Fruit fly (Drosophila melanogaster) whole organism, embryonic: ENCODE data around the gene CG31807.
A peak's percentile ranks its signal among the peaks of the same experiment; 100 is the strongest.

Experiments used
- Bteb2 ChIP-seq: fragments of 200-800 bp; sonication (Bioruptor generic); optimal IDR thresholded peaks from 2 replicates; lab custom pipeline; 2016; ENCODE audit warnings: missing biosample characterization, missing genetic modification characterization
- C15 ChIP-seq: fragments of 200-800 bp; sonication (Bioruptor generic); IDR thresholded peaks from 3 replicates; pipeline ENCODE4 v1.3.6; 2022; ENCODE audit warnings: missing biosample characterization, missing genetic modification characterization
- CG10267 ChIP-seq: fragments of 200-800 bp; sonication (Bioruptor generic); optimal IDR thresholded peaks from 2 replicates; lab custom pipeline; 2018; ENCODE audit warnings: missing biosample characterization, mild to moderate bottlenecking, missing genetic modification characterization, moderate library complexity
- CG11695 ChIP-seq: fragments of 200-800 bp; sonication (Bioruptor generic); IDR thresholded peaks from 3 replicates; pipeline ENCODE4 v1.3.6; 2022; ENCODE audit warnings: missing biosample characterization, missing genetic modification characterization
- CG12391 ChIP-seq: fragments of 200-800 bp; sonication (Bioruptor generic); optimal IDR thresholded peaks from 3 replicates; lab custom pipeline; 2018; ENCODE audit warnings: missing biosample characterization, mild to moderate bottlenecking, missing genetic modification characterization, moderate library complexity
- CG13287 ChIP-seq: fragments of 200-800 bp; sonication (Bioruptor generic); IDR thresholded peaks from 2 replicates; pipeline ENCODE4 v1.3.6; 2022; ENCODE audit warnings: missing biosample characterization, missing genetic modification characterization; ENCODE audit not compliant: partially characterized antibody
- CG15073 ChIP-seq: fragments of 200-800 bp; sonication (Bioruptor generic); optimal IDR thresholded peaks from 2 replicates; lab custom pipeline; 2016; ENCODE audit warnings: missing biosample characterization, missing genetic modification characterization
- CG15269 ChIP-seq: fragments of 200-800 bp; sonication (Bioruptor generic); optimal IDR thresholded peaks from 2 replicates; lab custom pipeline; 2018; ENCODE audit warnings: missing biosample characterization, mild to moderate bottlenecking, missing genetic modification characterization, moderate library complexity
- CG1647 ChIP-seq: fragments of 200-800 bp; sonication (Bioruptor generic); optimal IDR thresholded peaks from 3 replicates; lab custom pipeline; 2016; ENCODE audit warnings: missing biosample characterization, missing genetic modification characterization
- CG18011 ChIP-seq: fragments of 200-800 bp; sonication (Bioruptor generic); optimal IDR thresholded peaks from 2 replicates; lab custom pipeline; 2017; ENCODE audit warnings: missing biosample characterization, missing genetic modification characterization, mild to moderate bottlenecking, moderate library complexity, missing genotype
- CG2116 ChIP-seq: fragments of 200-800 bp; sonication (Bioruptor generic); optimal IDR thresholded peaks from 3 replicates; lab custom pipeline; 2018; ENCODE audit warnings: missing biosample characterization, mild to moderate bottlenecking, missing genetic modification characterization
- CG2202 ChIP-seq: fragments of 200-800 bp; sonication (Bioruptor generic); optimal IDR thresholded peaks from 2 replicates; lab custom pipeline; 2018; ENCODE audit warnings: missing biosample characterization, mild to moderate bottlenecking, missing genetic modification characterization
- CG4424 ChIP-seq: fragments of 200-800 bp; sonication (Bioruptor generic); optimal IDR thresholded peaks from 3 replicates; lab custom pipeline; 2016; ENCODE audit warnings: missing biosample characterization, missing genetic modification characterization
- CG6254 ChIP-seq: fragments of 200-800 bp; sonication (Bioruptor generic); optimal IDR thresholded peaks from 3 replicates; lab custom pipeline; 2017; ENCODE audit warnings: mild to moderate bottlenecking, missing biosample characterization, missing genetic modification reagents, missing genetic modification characterization
- CG7839 ChIP-seq: fragments of 200-800 bp; sonication (Bioruptor generic); optimal IDR thresholded peaks from 3 replicates; lab custom pipeline; 2018; ENCODE audit warnings: missing biosample characterization, mild to moderate bottlenecking, missing genetic modification characterization, moderate library complexity
- CG8924 ChIP-seq: fragments of 200-800 bp; optimal IDR thresholded peaks from 3 replicates; lab custom pipeline; 2019; ENCODE audit warnings: missing biosample characterization, mild to moderate bottlenecking, missing genetic modification characterization, moderate library complexity
- Deaf1 ChIP-seq: fragments of 200-800 bp; optimal IDR thresholded peaks from 3 replicates; lab custom pipeline; 2019; ENCODE audit warnings: missing biosample characterization, mild to moderate bottlenecking, missing genetic modification characterization, moderate library complexity
- Dip2 ChIP-seq: fragments of 200-800 bp; sonication (Bioruptor generic); IDR thresholded peaks from 2 replicates; pipeline ENCODE4 v1.3.6; 2022; ENCODE audit warnings: missing biosample characterization, missing genetic modification characterization
- Drgx ChIP-seq: fragments of 200-800 bp; sonication (Bioruptor generic); IDR thresholded peaks from 2 replicates; pipeline ENCODE4 v1.3.6; 2022; ENCODE audit warnings: missing biosample characterization, missing genetic modification characterization
- Fer1 ChIP-seq: fragments of 200-800 bp; sonication (Bioruptor generic); optimal IDR thresholded peaks from 2 replicates; lab custom pipeline; 2017; ENCODE audit warnings: missing biosample characterization, mild to moderate bottlenecking, missing genetic modification characterization
- HLH54F ChIP-seq: fragments of 200-800 bp; sonication (Bioruptor generic); optimal IDR thresholded peaks from 3 replicates; lab custom pipeline; 2016; ENCODE audit warnings: missing biosample characterization, missing genetic modification characterization
- HmgD ChIP-seq: fragments of 200-800 bp; sonication (Bioruptor generic); optimal IDR thresholded peaks from 3 replicates; lab custom pipeline; 2016; ENCODE audit warnings: missing biosample characterization, missing genetic modification characterization
- Mes4 ChIP-seq: fragments of 200-800 bp; sonication (Bioruptor generic); optimal IDR thresholded peaks from 2 replicates; lab custom pipeline; 2016; ENCODE audit warnings: missing biosample characterization, missing genetic modification characterization
- NfI ChIP-seq: fragments of 200-800 bp; sonication (Bioruptor generic); optimal IDR thresholded peaks from 3 replicates; lab custom pipeline; 2018; ENCODE audit warnings: missing biosample characterization, mild to moderate bottlenecking, missing genetic modification characterization, moderate library complexity
- Pdp1 ChIP-seq, 2 experiments: fragments of 200-800 bp; sonication (Bioruptor generic); optimal IDR thresholded peaks; 3 replicates each; lab custom pipeline; 2016; ENCODE audit warnings: missing biosample characterization in 2 of 2, missing genetic modification characterization in 2 of 2, mild to moderate bottlenecking in 1 of 2, moderate library complexity in 1 of 2
- Ravus ChIP-seq: fragments of 200-800 bp; sonication (Bioruptor generic); IDR thresholded peaks from 2 replicates; pipeline ENCODE4 v1.3.6; 2022; ENCODE audit warnings: missing biosample characterization, missing genetic modification characterization
- Rx ChIP-seq: fragments of 200-800 bp; sonication (Bioruptor generic); IDR thresholded peaks from 2 replicates; pipeline ENCODE4 v1.3.6; 2022; ENCODE audit warnings: missing biosample characterization, missing genetic modification characterization
- Xbp1 ChIP-seq: fragments of 200-800 bp; sonication (Bioruptor generic); optimal IDR thresholded peaks from 3 replicates; lab custom pipeline; 2016; ENCODE audit warnings: missing biosample characterization, mild to moderate bottlenecking, missing genetic modification characterization
- YL-1 ChIP-seq: fragments of 200-800 bp; sonication (Bioruptor generic); optimal IDR thresholded peaks from 3 replicates; lab custom pipeline; 2017; ENCODE audit warnings: missing biosample characterization, mild to moderate bottlenecking, missing genetic modification characterization
- ab ChIP-seq: fragments of 200-800 bp; sonication (Bioruptor generic); optimal IDR thresholded peaks from 2 replicates; lab custom pipeline; 2016; ENCODE audit warnings: missing biosample characterization, missing genetic modification characterization
- ato ChIP-seq: fragments of 200-800 bp; sonication (Bioruptor generic); IDR thresholded peaks from 2 replicates; pipeline ENCODE4 v1.3.6; 2022; ENCODE audit warnings: missing biosample characterization, missing genetic modification characterization; ENCODE audit not compliant: partially characterized antibody
- disco-r ChIP-seq: fragments of 200-800 bp; sonication (Bioruptor generic); optimal IDR thresholded peaks from 2 replicates; lab custom pipeline; 2016; ENCODE audit warnings: missing biosample characterization, missing genetic modification characterization
- eve ChIP-seq, 2 experiments: fragments of >200 bp; optimal IDR thresholded peaks; 2 replicates each; lab custom pipeline; 2017; ENCODE audit warnings: missing biosample characterization in 2 of 2, missing genetic modification characterization in 2 of 2
- fu2 ChIP-seq: fragments of 200-800 bp; sonication (Bioruptor generic); optimal IDR thresholded peaks from 2 replicates; lab custom pipeline; 2016; ENCODE audit warnings: missing biosample characterization, missing genetic modification characterization
- kay ChIP-seq: fragments of 200-800 bp; sonication (Bioruptor generic); optimal IDR thresholded peaks from 2 replicates; lab custom pipeline; 2016; ENCODE audit warnings: missing biosample characterization, missing genetic modification characterization
- lola ChIP-seq, 3 experiments: fragments of >200 bp in 2 of 3; fragments of 200-800 bp in 1 of 3; sonication (Bioruptor generic) in 1 of 3; optimal IDR thresholded peaks; 2 replicates each; lab custom pipeline; 2017 to 2019; ENCODE audit warnings: missing biosample characterization in 3 of 3, missing genetic modification characterization in 3 of 3, mild to moderate bottlenecking in 1 of 3, moderate library complexity in 1 of 3
- nom ChIP-seq: fragments of 200-800 bp; sonication (Bioruptor generic); optimal IDR thresholded peaks from 2 replicates; lab custom pipeline; 2017; ENCODE audit warnings: missing biosample characterization, missing genetic modification characterization, mild to moderate bottlenecking, moderate library complexity, missing genetic modification reagents
- onecut ChIP-seq: fragments of 200-800 bp; sonication (Bioruptor generic); IDR thresholded peaks from 2 replicates; pipeline ENCODE4 v1.3.6; 2022; ENCODE audit warnings: missing biosample characterization, missing genetic modification characterization
- pfk ChIP-seq: fragments of 200-800 bp; sonication (Bioruptor generic); optimal IDR thresholded peaks from 2 replicates; lab custom pipeline; 2018; ENCODE audit warnings: missing biosample characterization, mild to moderate bottlenecking, missing genetic modification characterization, moderate library complexity
- pho ChIP-seq: fragments of 200-800 bp; sonication (Bioruptor generic); optimal IDR thresholded peaks from 2 replicates; lab custom pipeline; 2016; ENCODE audit warnings: missing biosample characterization, missing genetic modification characterization
- psq ChIP-seq: fragments of 200-800 bp; sonication (Bioruptor generic); optimal IDR thresholded peaks from 2 replicates; lab custom pipeline; 2017; ENCODE audit warnings: missing biosample characterization, missing genetic modification characterization
- ro ChIP-seq: fragments of 200-800 bp; sonication (Bioruptor generic); IDR thresholded peaks from 2 replicates; pipeline ENCODE4 v1.3.6; 2022; ENCODE audit warnings: missing biosample characterization, missing genetic modification characterization
- tgo ChIP-seq: fragments of 200-800 bp; sonication (Bioruptor generic); IDR thresholded peaks from 3 replicates; pipeline ENCODE4 v1.3.6; 2022; ENCODE audit warnings: missing biosample characterization, missing genetic modification characterization
- trem ChIP-seq: fragments of 200-800 bp; optimal IDR thresholded peaks from 3 replicates; lab custom pipeline; 2019; ENCODE audit warnings: missing biosample characterization, mild to moderate bottlenecking, missing genetic modification characterization, moderate library complexity
- trh ChIP-seq: fragments of 200-800 bp; sonication (Bioruptor generic); optimal IDR thresholded peaks from 2 replicates; lab custom pipeline; 2016; ENCODE audit warnings: missing biosample characterization, missing genetic modification characterization
- ttk ChIP-seq: fragments of 200-800 bp; sonication (Bioruptor generic); IDR thresholded peaks from 2 replicates; pipeline ENCODE4 v2.1.2; 2022; ENCODE audit warnings: missing biosample characterization, missing genetic modification characterization
- usp ChIP-seq: fragments of >200 bp; optimal IDR thresholded peaks from 2 replicates; lab custom pipeline; 2017; ENCODE audit warnings: missing biosample characterization, missing genetic modification characterization
- vfl ChIP-seq: fragments of 200-800 bp; sonication (Bioruptor generic); optimal IDR thresholded peaks from 2 replicates; lab custom pipeline; 2016; ENCODE audit warnings: missing biosample characterization, missing genetic modification characterization
- wdn ChIP-seq: fragments of 200-800 bp; sonication (Bioruptor generic); IDR thresholded peaks from 2 replicates; pipeline ENCODE4 v1.3.6; 2022; ENCODE audit warnings: missing biosample characterization, missing genetic modification characterization
- yki ChIP-seq: fragments of >200 bp; optimal IDR thresholded peaks from 3 replicates; lab custom pipeline; 2018

CG31807 gene

dm6 chr2L:16689800-16690618 lies 6.2 kb upstream of the CG31807 start (continued):
- TF ChIP-seq C15, result no peak
- no peak for TF ChIP-seq HLH54F (GFP tag; lab: Kevin White, UChicago)
- TF ChIP-seq Xbp1 (GFP tag; lab: Kevin White, UChicago), result peak; percentile 10
- TF ChIP-seq CG4424 (GFP tag; lab: Kevin White, UChicago), result no peak
- no peak for TF ChIP-seq ttk (GFP tag; lab: Robert Waterston, UW)
- no peak for TF ChIP-seq HmgD (GFP tag; lab: Kevin White, UChicago)
- TF ChIP-seq CG13287 (GFP tag; lab: Robert Waterston, UW), result 0 out of 2 replicates have a peak, but pooled peaks have one; percentile 11
- TF ChIP-seq NfI (GFP tag; lab: Kevin White, UChicago), result peak; percentile 38
- TF ChIP-seq CG7839 (tag; lab: Kevin White, UChicago), result no peak
- TF ChIP-seq onecut (GFP tag; lab: Robert Waterston, UW), result 0 out of 2 replicates have a peak, but pooled peaks have one; percentile 18
- TF ChIP-seq pfk (GFP tag; lab: Kevin White, UChicago), result no peak
- TF ChIP-seq Dip2 (GFP tag; lab: Robert Waterston, UW), result no peak
- no peak for TF ChIP-seq CG6254 (GFP tag; lab: Kevin White, UChicago)
- no peak for TF ChIP-seq Rx
- TF ChIP-seq CG15269, result peak; percentile 20
- peak in 1 of 3 experiments; percentile 8 for TF ChIP-seq lola (GFP tag; optimal IDR thresholded peaks at IDR 0.05; lab: Kevin White, UChicago)
- TF ChIP-seq CG18011, result peak; percentile 3
- TF ChIP-seq eve (GFP tag; optimal IDR thresholded peaks at IDR 0.05; lab: Kevin White, UChicago), result peak in 1 of 2 experiments; percentile 62
- TF ChIP-seq Pdp1 (GFP tag; optimal IDR thresholded peaks at IDR 0.05; lab: Kevin White, UChicago), result no peak
- no peak for TF ChIP-seq CG2116 (GFP tag; lab: Kevin White, UChicago)
- TF ChIP-seq trem (tag; lab: Kevin White, UChicago), result no peak
- no peak for TF ChIP-seq Fer1 (GFP tag; lab: Kevin White, UChicago)
- peak; percentile 86 for TF ChIP-seq psq
- TF ChIP-seq ro (GFP tag; lab: Robert Waterston, UW), result no peak
- no peak for TF ChIP-seq CG10267
- peak; percentile 46 for TF ChIP-seq pho
- TF ChIP-seq disco-r (GFP tag; lab: Kevin White, UChicago), result peak; percentile 5
- TF ChIP-seq trh (GFP tag; lab: Kevin White, UChicago), result no peak
- TF ChIP-seq CG8924 (tag; lab: Kevin White, UChicago), result peak; percentile 13
- TF ChIP-seq tgo (GFP tag; lab: Robert Waterston, UW), result no peak
- no peak for TF ChIP-seq CG1647
- TF ChIP-seq usp (GFP tag; lab: Kevin White, UChicago), result no peak
- TF ChIP-seq fu2 (GFP tag; lab: Kevin White, UChicago), result no peak
- TF ChIP-seq vfl (GFP tag; lab: Kevin White, UChicago), result no peak
- no peak for TF ChIP-seq YL-1 (GFP tag; lab: Kevin White, UChicago)
- TF ChIP-seq Drgx (GFP tag; lab: Robert Waterston, UW), result no peak
- TF ChIP-seq kay (GFP tag; lab: Kevin White, UChicago), result no peak
- TF ChIP-seq Deaf1 (tag; lab: Kevin White, UChicago), result peak; percentile 93
- TF ChIP-seq CG11695 (GFP tag; lab: Robert Waterston, UW), result 0 out of 3 replicates have a peak, but pooled peaks have one; percentile 12
- TF ChIP-seq nom (GFP tag; lab: Kevin White, UChicago), result peak; percentile 30
- no peak for TF ChIP-seq ab (GFP tag; lab: Kevin White, UChicago)
- TF ChIP-seq wdn (GFP tag; lab: Robert Waterston, UW), result no peak
- TF ChIP-seq ato, result no peak
- no peak for TF ChIP-seq CG15073 (GFP tag; lab: Kevin White, UChicago)
- no peak for TF ChIP-seq Ravus (GFP tag; lab: Robert Waterston, UW)
- TF ChIP-seq CG2202 (tag; lab: Kevin White, UChicago), result no peak
- no peak for TF ChIP-seq Mes4
- TF ChIP-seq Bteb2 (GFP tag; lab: Kevin White, UChicago), result no peak
- peak; percentile 33 for TF ChIP-seq CG12391 (tag; lab: Kevin White, UChicago)
- no peak for TF ChIP-seq yki (lab: Kevin White, UChicago)
